Worm (Caenorhabditis elegans): ENCODE data around the gene ceh-89.

The ceh-89 gene

ce11 chrX:14115480-14116161 lies 26.1 kb upstream of the ceh-89 start, which contains the start of gene F28H6.7 (continued):
- peak; percentile 20 for TF ChIP-seq unc-55 (GFP tag; optimal IDR thresholded peaks at IDR 0.05)
- TF ChIP-seq lin-13 (GFP tag; optimal IDR thresholded peaks at IDR 0.05): peak; percentile 29
- no peak for TF ChIP-seq aly-2 (tag; optimal IDR thresholded peaks at IDR 0.05)
- peak; percentile 30 for TF ChIP-seq F13H6.1 (tag; optimal IDR thresholded peaks at IDR 0.05)
- TF ChIP-seq ceh-82 (tag; optimal IDR thresholded peaks at IDR 0.05): no peak
- TF ChIP-seq mdl-1 (tag; optimal IDR thresholded peaks at IDR 0.05): no peak
- TF ChIP-seq gmeb-1 (tag; optimal IDR thresholded peaks at IDR 0.05): no peak
- peak; percentile 51 for TF ChIP-seq nhr-21 (tag; optimal IDR thresholded peaks at IDR 0.05)
- no peak for TF ChIP-seq nhr-25 (tag; optimal IDR thresholded peaks at IDR 0.05)
- TF ChIP-seq nhr-12 (tag; optimal IDR thresholded peaks at IDR 0.05): no peak

ce11 chrX:14118762-14119161 lies 23.0 kb upstream of the ceh-89 start:
- TF ChIP-seq ztf-11 (tag; optimal IDR thresholded peaks at IDR 0.05) (no peak), snpc-4 (tag; optimal IDR thresholded peaks at IDR 0.05) (no peak), nhr-23 (tag; optimal IDR thresholded peaks at IDR 0.05) (no peak), aly-2 (tag; optimal IDR thresholded peaks at IDR 0.05) (no peak), unc-55 (GFP tag; optimal IDR thresholded peaks at IDR 0.05) (no peak), F13H6.1 (tag; optimal IDR thresholded peaks at IDR 0.05) (no peak), unc-62 (GFP tag; optimal IDR thresholded peaks at IDR 0.05) (no peak), peb-1 (tag; optimal IDR thresholded peaks at IDR 0.05) (no peak), nhr-6 (tag; optimal IDR thresholded peaks at IDR 0.05) (no peak), nhr-77 (tag; optimal IDR thresholded peaks at IDR 0.05) (no peak)

ce11 chrX:14125870-14126269 lies 15.9 kb upstream of the ceh-89 start, which contains the start of gene F28H6.6:
Gene F28H6.6, minus strand, starts transcription at chrX:14125879.
- TF ChIP-seq sem-4 (tag; optimal IDR thresholded peaks at IDR 0.05): no peak
- no peak for TF ChIP-seq peb-1 (tag; optimal IDR thresholded peaks at IDR 0.05)
- TF ChIP-seq nhr-237 (tag; optimal IDR thresholded peaks at IDR 0.05): no peak
- no peak for TF ChIP-seq ztf-4 (tag; optimal IDR thresholded peaks at IDR 0.05)
- TF ChIP-seq lin-39 (tag; optimal IDR thresholded peaks at IDR 0.05): no peak
- TF ChIP-seq nhr-10 (tag; optimal IDR thresholded peaks at IDR 0.05): no peak

- TF ChIP-seq fos-1 (tag; optimal IDR thresholded peaks at IDR 0.05) (peak; percentile 17), nhr-129 (tag; optimal IDR thresholded peaks at IDR 0.05) (no peak), unc-55 (GFP tag; optimal IDR thresholded peaks at IDR 0.05) (peak; percentile 47), nhr-12 (tag; optimal IDR thresholded peaks at IDR 0.05) (no peak)
These were observed 14.3 kb upstream of the ceh-89 start, which contains the start of gene F28H6.4 for ce11 chrX:14127291-14127922. Gene F28H6.4, plus strand, starts transcription at chrX:14127872.

- no peak for TF ChIP-seq gmeb-1 (tag; optimal IDR thresholded peaks at IDR 0.05)
- no peak for TF ChIP-seq R02D3.7 (tag; optimal IDR thresholded peaks at IDR 0.05)
- TF ChIP-seq unc-62 (GFP tag; optimal IDR thresholded peaks at IDR 0.05): no peak
- no peak for TF ChIP-seq alr-1 (tag; optimal IDR thresholded peaks at IDR 0.05)
- no peak for TF ChIP-seq ztf-11 (tag; optimal IDR thresholded peaks at IDR 0.05)
- TF ChIP-seq lin-11 (tag; optimal IDR thresholded peaks at IDR 0.05): no peak
- no peak for TF ChIP-seq sem-4 (tag; optimal IDR thresholded peaks at IDR 0.05)
- TF ChIP-seq skn-1 (tag; optimal IDR thresholded peaks at IDR 0.05): no peak
- no peak for TF ChIP-seq ZK546.5 (tag; optimal IDR thresholded peaks at IDR 0.05)
- TF ChIP-seq lin-13 (GFP tag; optimal IDR thresholded peaks at IDR 0.05): no peak
- no peak for TF ChIP-seq nhr-6 (tag; optimal IDR thresholded peaks at IDR 0.05)
- no peak for TF ChIP-seq unc-55 (GFP tag; optimal IDR thresholded peaks at IDR 0.05)
- no peak for TF ChIP-seq lsy-2 (tag; optimal IDR thresholded peaks at IDR 0.05)
- no peak for TF ChIP-seq peb-1 (tag; optimal IDR thresholded peaks at IDR 0.05)
- no peak for TF ChIP-seq elt-3 (tag; optimal IDR thresholded peaks at IDR 0.05)
- TF ChIP-seq sma-3 (GFP tag; optimal IDR thresholded peaks at IDR 0.05): no peak
- TF ChIP-seq snpc-4 (tag; optimal IDR thresholded peaks at IDR 0.05): no peak
- no peak for TF ChIP-seq crh-2 (tag; optimal IDR thresholded peaks at IDR 0.05)
These were observed 10.3 kb upstream of the ceh-89 start for ce11 chrX:14131476-14131875.

Measured in whole organism, L2 larva.